Fruit fly (Drosophila melanogaster): ENCODE results near the gene Tep3.
A peak's percentile ranks its signal among the peaks of the same experiment; 100 is the strongest.

Gene Tep3

dm6 chr2L:7676982-7677381, 25.6 kb upstream of the Tep3 start:
- TF ChIP-seq CG16813 (GFP tag; IDR thresholded peaks at IDR 0.05; ENCODE audit: partially characterized antibody) (no peak), stwl (tag; optimal IDR thresholded peaks at IDR 0.05) (no peak), ems (GFP tag; optimal IDR thresholded peaks at IDR 0.05) (no peak), cwo (GFP tag; optimal IDR thresholded peaks at IDR 0.05) (peak; percentile 55), CG15696 (tag; optimal IDR thresholded peaks at IDR 0.05) (no peak), hkb (optimal IDR thresholded peaks at IDR 0.05) (no peak), hkb (GFP tag; IDR thresholded peaks at IDR 0.05) (no peak), chinmo (GFP tag; IDR thresholded peaks at IDR 0.05; ENCODE audit: partially characterized antibody) (peak; percentile 54; the same call in 1 of the 4 replicates)

- TF ChIP-seq CG10147 (GFP tag; optimal IDR thresholded peaks at IDR 0.05), result peak; percentile 15
- TF ChIP-seq chinmo (GFP tag; IDR thresholded peaks at IDR 0.05; ENCODE audit: partially characterized antibody), result 0 out of 4 replicates have a peak, but pooled peaks have one; percentile 68
- TF ChIP-seq mirr (GFP tag; optimal IDR thresholded peaks at IDR 0.05), result peak; percentile 18
- TF ChIP-seq Hmr (GFP tag; optimal IDR thresholded peaks at IDR 0.05), result peak; percentile 50
- peak; percentile 22 for TF ChIP-seq sug (tag; optimal IDR thresholded peaks at IDR 0.05)
- TF ChIP-seq ERR (GFP tag; optimal IDR thresholded peaks at IDR 0.05), result no peak
- peak; percentile 55 for TF ChIP-seq Ets65A (GFP tag)
- peak; percentile 8 for TF ChIP-seq Vsx1 (GFP tag; optimal IDR thresholded peaks at IDR 0.05)
- TF ChIP-seq GATAe (GFP tag; conservative IDR thresholded peaks at IDR 0.05), result peak; percentile 43
- TF ChIP-seq Hey (tag; optimal IDR thresholded peaks at IDR 0.05), result peak; percentile 32
- TF ChIP-seq shn (GFP tag; optimal IDR thresholded peaks at IDR 0.05), result no peak
- no peak for TF ChIP-seq CG16863 (GFP tag; optimal IDR thresholded peaks at IDR 0.05)
- no peak for TF ChIP-seq CG10209 (GFP tag; optimal IDR thresholded peaks at IDR 0.05)
- peak; percentile 16 for TF ChIP-seq Deaf1 (tag; optimal IDR thresholded peaks at IDR 0.05)
- TF ChIP-seq CG10543 (GFP tag; optimal IDR thresholded peaks at IDR 0.05), result peak; percentile 33
- TF ChIP-seq CG15479 (GFP tag; optimal IDR thresholded peaks at IDR 0.05), result peak; percentile 85
These were observed 24.4 kb upstream of the Tep3 start for dm6 chr2L:7678095-7678784.

DNA sequence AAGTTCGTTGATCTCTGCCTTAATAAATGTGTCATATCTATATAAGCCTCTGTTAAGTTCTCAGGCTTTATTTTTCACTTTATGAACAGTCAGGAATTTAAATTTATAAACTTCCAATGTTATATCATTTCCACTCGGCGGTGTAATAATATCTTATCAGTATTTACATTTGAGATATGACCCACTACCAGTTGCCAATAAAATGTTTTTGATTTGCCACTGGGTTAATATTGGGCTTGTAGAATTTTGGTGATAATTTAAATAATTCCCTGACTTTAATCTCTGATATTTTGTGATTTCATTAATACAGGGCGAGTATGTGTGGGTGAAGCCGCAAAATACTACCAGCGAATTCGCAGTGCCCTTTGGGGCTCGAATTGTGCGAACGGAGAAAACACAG, 22.3 kb upstream of the Tep3 start:
- no peak for TF ChIP-seq amos (GFP tag; IDR thresholded peaks at IDR 0.05; ENCODE audit: partially characterized antibody)
- TF ChIP-seq CG6683 (GFP tag; optimal IDR thresholded peaks at IDR 0.05), result no peak
- TF ChIP-seq mirr (GFP tag; optimal IDR thresholded peaks at IDR 0.05), result peak; percentile 85
- peak in 1 of 2 experiments; percentile 26 for TF ChIP-seq Pdp1 (GFP tag; optimal IDR thresholded peaks at IDR 0.05)
- TF ChIP-seq ato (GFP tag; IDR thresholded peaks at IDR 0.05; ENCODE audit: partially characterized antibody), result no peak
- TF ChIP-seq so (GFP tag; IDR thresholded peaks at IDR 0.05), result no peak
- peak; percentile 63 for TF ChIP-seq exex (tag; optimal IDR thresholded peaks at IDR 0.05)

DNA sequence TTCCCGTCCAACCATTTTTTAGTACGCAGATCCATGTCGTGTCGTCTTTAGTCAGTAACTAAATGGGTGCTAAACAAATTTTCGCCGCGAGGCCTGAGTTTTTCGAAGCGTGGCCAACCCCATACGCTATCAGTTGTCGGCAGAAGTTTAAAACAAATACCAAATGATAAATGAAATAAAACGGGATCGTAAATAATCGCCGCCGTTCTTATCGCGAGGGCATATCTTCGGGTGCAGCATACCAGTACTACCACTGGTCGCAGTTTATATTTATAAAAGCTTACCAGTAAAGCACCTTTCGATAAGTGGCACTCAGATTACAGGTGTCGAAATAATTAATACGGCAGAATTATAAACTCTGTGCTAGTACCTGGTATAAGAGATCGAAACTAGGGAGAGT, 17.3 kb upstream of the Tep3 start:
- no peak for TF ChIP-seq dm (GFP tag; optimal IDR thresholded peaks at IDR 0.05)
- no peak for TF ChIP-seq ro (GFP tag; IDR thresholded peaks at IDR 0.05)
- no peak for TF ChIP-seq her (GFP tag; optimal IDR thresholded peaks at IDR 0.05)
- no peak for TF ChIP-seq vfl (GFP tag; optimal IDR thresholded peaks at IDR 0.05)
- TF ChIP-seq CG4424 (GFP tag; optimal IDR thresholded peaks at IDR 0.05), result no peak
- TF ChIP-seq Sin3A (optimal IDR thresholded peaks at IDR 0.05), result no peak
- TF ChIP-seq Usf (GFP tag; optimal IDR thresholded peaks at IDR 0.05), result no peak
- no peak for TF ChIP-seq ab (GFP tag; optimal IDR thresholded peaks at IDR 0.05)
- no peak for TF ChIP-seq CG15696 (tag; optimal IDR thresholded peaks at IDR 0.05)
- TF ChIP-seq slbo (GFP tag; IDR thresholded peaks at IDR 0.05), result no peak
- no peak for TF ChIP-seq CG6765 (GFP tag; optimal IDR thresholded peaks at IDR 0.05)
- TF ChIP-seq HmgD (GFP tag; optimal IDR thresholded peaks at IDR 0.05), result no peak
- no peak for TF ChIP-seq cas (GFP tag; IDR thresholded peaks at IDR 0.05)
- no peak for TF ChIP-seq Asciz (GFP tag; optimal IDR thresholded peaks at IDR 0.05)
- TF ChIP-seq nerfin-1 (tag; optimal IDR thresholded peaks at IDR 0.05), result no peak
- 0 out of 3 replicates have a peak, but pooled peaks have one; percentile 32 for TF ChIP-seq vnd (GFP tag; IDR thresholded peaks at IDR 0.05; ENCODE audit: partially characterized antibody)
- TF ChIP-seq Hr51 (GFP tag; optimal IDR thresholded peaks at IDR 0.05), result no peak
- TF ChIP-seq CG12071 (GFP tag; optimal IDR thresholded peaks at IDR 0.05), result peak; percentile 35

All from whole organism, embryonic.